Fruit fly (Drosophila melanogaster) whole organism, embryonic: Measurements from ENCODE around the gene H2.0.

ENCODE experiments used
- CG11504 ChIP-seq: fragments of 200-800 bp; sonication (Bioruptor generic); optimal IDR thresholded peaks from 3 replicates; lab custom pipeline; 2019; ENCODE audit warnings: missing biosample characterization, mild to moderate bottlenecking, missing genetic modification characterization, moderate library complexity
- CG14860 ChIP-seq: fragments of 200-800 bp; sonication (Bioruptor generic); IDR thresholded peaks from 3 replicates; pipeline ENCODE4 v1.3.6; 2022; ENCODE audit warnings: missing biosample characterization, missing genetic modification characterization; ENCODE audit not compliant: partially characterized antibody
- CG15514 ChIP-seq: fragments of 200-800 bp; sonication (Bioruptor generic); optimal IDR thresholded peaks from 3 replicates; lab custom pipeline; 2017; ENCODE audit warnings: missing biosample characterization, missing genetic modification characterization, mild to moderate bottlenecking, moderate library complexity, missing genetic modification reagents
- CG1603 ChIP-seq: fragments of 200-800 bp; sonication (Bioruptor generic); optimal IDR thresholded peaks from 2 replicates; lab custom pipeline; 2019; ENCODE audit warnings: missing biosample characterization, mild to moderate bottlenecking, missing genetic modification characterization, moderate library complexity
- CG16813 ChIP-seq: fragments of 200-800 bp; sonication (Bioruptor generic); IDR thresholded peaks from 3 replicates; pipeline ENCODE4 v1.3.6; 2022; ENCODE audit warnings: missing biosample characterization, missing genetic modification characterization; ENCODE audit not compliant: partially characterized antibody
- CG17612 ChIP-seq: fragments of 200-800 bp; sonication (Bioruptor generic); IDR thresholded peaks from 2 replicates; pipeline ENCODE4 v1.3.6; 2022; ENCODE audit warnings: missing biosample characterization, missing genetic modification characterization
- CG17829 ChIP-seq: fragments of 200-800 bp; optimal IDR thresholded peaks from 2 replicates; lab custom pipeline; 2019; ENCODE audit warnings: missing biosample characterization, mild to moderate bottlenecking, missing genetic modification characterization, moderate library complexity
- CG18764 ChIP-seq: fragments of 200-800 bp; sonication (Bioruptor generic); optimal IDR thresholded peaks from 3 replicates; lab custom pipeline; 2016; ENCODE audit warnings: missing biosample characterization, missing genetic modification characterization
- CG2712 ChIP-seq: fragments of 200-800 bp; optimal IDR thresholded peaks from 3 replicates; lab custom pipeline; 2019; ENCODE audit warnings: missing biosample characterization, mild to moderate bottlenecking, missing genetic modification characterization, moderate library complexity
- CG31224 ChIP-seq: fragments of 200-800 bp; sonication (Bioruptor generic); IDR thresholded peaks from 2 replicates; pipeline ENCODE4 v1.3.6; 2022; ENCODE audit warnings: missing biosample characterization, missing genetic modification characterization
- CG34224 ChIP-seq: fragments of 200-800 bp; sonication (Bioruptor generic); IDR thresholded peaks from 3 replicates; pipeline ENCODE4 v1.3.6; 2022; ENCODE audit warnings: missing biosample characterization, missing genetic modification characterization; ENCODE audit not compliant: partially characterized antibody
- CG34422 ChIP-seq: fragments of 200-800 bp; sonication (Bioruptor generic); IDR thresholded peaks from 3 replicates; pipeline ENCODE4 v1.3.6; 2022; ENCODE audit warnings: missing biosample characterization, missing genetic modification characterization
- CG3847 ChIP-seq: fragments of 200-800 bp; sonication (Bioruptor generic); IDR thresholded peaks from 2 replicates; pipeline ENCODE4 v1.3.6; 2022; ENCODE audit warnings: missing biosample characterization, missing genetic modification characterization
- CG4282 ChIP-seq: fragments of 200-800 bp; sonication (Bioruptor generic); optimal IDR thresholded peaks from 2 replicates; lab custom pipeline; 2016; ENCODE audit warnings: missing biosample characterization, missing genetic modification characterization
- CG43689 ChIP-seq: fragments of 200-800 bp; sonication (Bioruptor generic); IDR thresholded peaks from 2 replicates; pipeline ENCODE4 v1.3.6; 2022; ENCODE audit warnings: missing biosample characterization, missing genetic modification characterization
- CG4730 ChIP-seq: fragments of 200-800 bp; sonication (Bioruptor generic); IDR thresholded peaks from 2 replicates; pipeline ENCODE4 v1.3.6; 2022; ENCODE audit warnings: missing biosample characterization, missing genetic modification characterization
- CG4820 ChIP-seq: fragments of 200-800 bp; sonication (Bioruptor generic); optimal IDR thresholded peaks from 3 replicates; lab custom pipeline; 2016; ENCODE audit warnings: missing biosample characterization, missing genetic modification characterization
- CG9437 ChIP-seq: fragments of 200-800 bp; sonication (Bioruptor generic); optimal IDR thresholded peaks from 2 replicates; lab custom pipeline; 2018; ENCODE audit warnings: missing biosample characterization, mild to moderate bottlenecking, missing genetic modification characterization
- CG9817 ChIP-seq: fragments of 200-800 bp; sonication (Bioruptor generic); optimal IDR thresholded peaks from 2 replicates; lab custom pipeline; 2018; ENCODE audit warnings: missing biosample characterization, mild to moderate bottlenecking, missing genetic modification characterization, moderate library complexity
- CrebB ChIP-seq: fragments of 200-800 bp; sonication (Bioruptor generic); optimal IDR thresholded peaks from 3 replicates; lab custom pipeline; 2018; ENCODE audit warnings: missing biosample characterization, mild to moderate bottlenecking, missing genetic modification characterization
- Dll ChIP-seq: fragments of 200-800 bp; sonication (Bioruptor generic); IDR thresholded peaks from 4 replicates; pipeline ENCODE4 v1.3.6; 2022; ENCODE audit warnings: missing biosample characterization, missing genetic modification characterization; ENCODE audit not compliant: partially characterized antibody
- Ets65A ChIP-seq: fragments of 200-800 bp; sonication (Bioruptor generic); peaks from one replicate; lab custom pipeline; 2016; ENCODE audit warnings: missing biosample characterization, missing genetic modification characterization
- Hr39 ChIP-seq: fragments of >200 bp; optimal IDR thresholded peaks from 2 replicates; lab custom pipeline; 2017
- MESR4 ChIP-seq: fragments of 200-800 bp; sonication (Bioruptor generic); optimal IDR thresholded peaks from 2 replicates; lab custom pipeline; 2018; ENCODE audit warnings: missing biosample characterization, mild to moderate bottlenecking, missing genetic modification characterization, moderate library complexity
- Max ChIP-seq: fragments of 200-800 bp; sonication (Bioruptor generic); optimal IDR thresholded peaks from 2 replicates; lab custom pipeline; 2016; ENCODE audit warnings: missing biosample characterization, mild to moderate bottlenecking, missing genetic modification characterization
- Med ChIP-seq: fragments of 200-800 bp; sonication (Bioruptor generic); peaks from one replicate; lab custom pipeline; 2016; ENCODE audit warnings: missing biosample characterization, missing genetic modification characterization, mild to moderate bottlenecking, inconsistent platforms, moderate library complexity
- Mrtf ChIP-seq: fragments of 200-800 bp; sonication (Bioruptor generic); IDR thresholded peaks from 3 replicates; pipeline ENCODE4 v1.3.6; 2022; ENCODE audit warnings: missing biosample characterization, missing genetic modification characterization
- Optix ChIP-seq: fragments of 200-800 bp; sonication (Bioruptor generic); IDR thresholded peaks from 3 replicates; pipeline ENCODE4 v1.3.6; 2022; ENCODE audit warnings: missing biosample characterization, missing genetic modification characterization
- Rx ChIP-seq: fragments of 200-800 bp; sonication (Bioruptor generic); IDR thresholded peaks from 2 replicates; pipeline ENCODE4 v1.3.6; 2022; ENCODE audit warnings: missing biosample characterization, missing genetic modification characterization
- Sox102F ChIP-seq: fragments of 200-800 bp; sonication (Bioruptor generic); optimal IDR thresholded peaks from 2 replicates; lab custom pipeline; 2018; ENCODE audit warnings: missing biosample characterization, mild to moderate bottlenecking, missing genetic modification characterization, moderate library complexity
- Sry-δ ChIP-seq: fragments of 200-800 bp; sonication (Bioruptor generic); optimal IDR thresholded peaks from 2 replicates; lab custom pipeline; 2016; ENCODE audit warnings: missing biosample characterization, missing genetic modification characterization
- Tbp ChIP-seq: fragments of >200 bp; optimal IDR thresholded peaks from 2 replicates; lab custom pipeline; 2018; ENCODE audit warnings: missing biosample characterization, missing genetic modification characterization
- Xrp1 ChIP-seq: fragments of 200-800 bp; sonication (Bioruptor generic); IDR thresholded peaks from 2 replicates; pipeline ENCODE4 v1.3.6; 2022; ENCODE audit warnings: missing biosample characterization, missing genetic modification characterization
- YL-1 ChIP-seq: fragments of 200-800 bp; sonication (Bioruptor generic); optimal IDR thresholded peaks from 3 replicates; lab custom pipeline; 2017; ENCODE audit warnings: missing biosample characterization, mild to moderate bottlenecking, missing genetic modification characterization
- amos ChIP-seq: fragments of 200-800 bp; sonication (Bioruptor generic); IDR thresholded peaks from 2 replicates; pipeline ENCODE4 v1.3.6; 2022; ENCODE audit warnings: missing biosample characterization, missing genetic modification characterization; ENCODE audit not compliant: partially characterized antibody
- ap ChIP-seq: fragments of 200-800 bp; sonication (Bioruptor generic); IDR thresholded peaks from 2 replicates; pipeline ENCODE4 v1.3.6; 2022; ENCODE audit warnings: missing biosample characterization, missing genetic modification characterization
- ash1 ChIP-seq: fragments of 200-800 bp; sonication (Bioruptor generic); optimal IDR thresholded peaks from 2 replicates; lab custom pipeline; 2018; ENCODE audit warnings: missing biosample characterization, mild to moderate bottlenecking, missing genetic modification characterization
- bigmax ChIP-seq: fragments of 200-800 bp; sonication (Bioruptor generic); optimal IDR thresholded peaks from 2 replicates; lab custom pipeline; 2018; ENCODE audit warnings: missing biosample characterization, mild to moderate bottlenecking, missing genetic modification characterization
- danr ChIP-seq: fragments of 200-800 bp; sonication (Bioruptor generic); IDR thresholded peaks from 2 replicates; pipeline ENCODE4 v1.3.6; 2022; ENCODE audit warnings: missing biosample characterization, missing genetic modification characterization
- gfzf ChIP-seq: fragments of 200-800 bp; sonication (Bioruptor generic); optimal IDR thresholded peaks from 2 replicates; lab custom pipeline; 2016; ENCODE audit warnings: missing biosample characterization, mild to moderate bottlenecking, missing genetic modification characterization, moderate library complexity
- grau ChIP-seq: fragments of 200-800 bp; optimal IDR thresholded peaks from 3 replicates; lab custom pipeline; 2019; ENCODE audit warnings: missing biosample characterization, mild to moderate bottlenecking, missing genetic modification characterization, moderate library complexity
- gro ChIP-seq: fragments of 200-800 bp; sonication (Bioruptor generic); optimal IDR thresholded peaks from 2 replicates; lab custom pipeline; 2016; ENCODE audit warnings: missing biosample characterization, missing genetic modification characterization
- knrl ChIP-seq: fragments of 200-800 bp; sonication (Bioruptor generic); IDR thresholded peaks from 3 replicates; pipeline ENCODE4 v1.3.6; 2022; ENCODE audit warnings: missing biosample characterization, missing genetic modification characterization; ENCODE audit not compliant: partially characterized antibody
- odd ChIP-seq: fragments of 200-800 bp; sonication (Bioruptor generic); optimal IDR thresholded peaks from 2 replicates; lab custom pipeline; 2017; ENCODE audit warnings: missing biosample characterization, mild to moderate bottlenecking, missing genetic modification characterization
- org-1 ChIP-seq: fragments of 200-800 bp; sonication (Bioruptor generic); optimal IDR thresholded peaks from 2 replicates; lab custom pipeline; 2017; ENCODE audit warnings: missing biosample characterization, missing genetic modification characterization
- peb ChIP-seq: fragments of 200-800 bp; sonication (Bioruptor generic); IDR thresholded peaks from 2 replicates; pipeline ENCODE4 v1.3.6; 2022; ENCODE audit warnings: missing biosample characterization, missing genetic modification characterization
- pzg ChIP-seq: fragments of 200-800 bp; sonication (Bioruptor generic); optimal IDR thresholded peaks from 3 replicates; lab custom pipeline; 2018; ENCODE audit warnings: missing biosample characterization, mild to moderate bottlenecking, missing genetic modification characterization, moderate library complexity
- stwl ChIP-seq: fragments of 200-800 bp; sonication (Bioruptor generic); optimal IDR thresholded peaks from 3 replicates; lab custom pipeline; 2018; ENCODE audit warnings: missing biosample characterization, mild to moderate bottlenecking, missing genetic modification characterization, moderate library complexity
- tna ChIP-seq: fragments of 200-800 bp; sonication (Bioruptor generic); IDR thresholded peaks from 2 replicates; pipeline ENCODE4 v1.3.6; 2022; ENCODE audit warnings: missing biosample characterization, missing genetic modification characterization; ENCODE audit not compliant: partially characterized antibody
- trem ChIP-seq: fragments of 200-800 bp; optimal IDR thresholded peaks from 3 replicates; lab custom pipeline; 2019; ENCODE audit warnings: missing biosample characterization, mild to moderate bottlenecking, missing genetic modification characterization, moderate library complexity

H2.0 gene

DNA sequence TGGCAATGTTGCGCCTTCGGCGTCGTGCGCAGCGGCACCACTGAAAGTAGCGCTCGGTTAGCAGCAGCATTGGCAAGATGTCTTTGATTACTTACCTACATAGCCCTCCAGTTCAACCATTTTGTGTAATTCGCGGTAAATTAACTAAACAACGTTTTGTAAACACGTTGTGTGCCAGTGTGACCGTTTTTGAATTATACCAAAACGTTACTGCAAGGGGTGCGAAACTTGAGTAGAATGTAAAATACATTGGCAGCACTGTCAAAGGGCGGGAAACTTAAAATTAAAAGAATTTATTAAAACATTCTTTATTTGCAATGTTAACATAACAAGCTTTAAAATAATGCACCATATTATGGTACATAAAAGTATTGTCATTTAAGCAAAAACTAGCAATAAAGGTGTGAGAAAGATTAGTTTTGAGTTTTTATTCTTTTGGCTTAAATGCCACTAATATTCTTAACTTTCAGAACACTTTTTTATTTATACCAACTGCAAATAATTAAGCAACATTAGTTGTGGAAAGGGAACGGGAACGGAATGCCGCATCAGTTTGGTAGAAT is 5.2 kb upstream of the H2.0 start, which contains the start of gene CG9107 (continued):
- TF ChIP-seq CG3847 (GFP tag; lab: Robert Waterston, UW) (peak; percentile 24; the same call in 1 of the 2 replicates), CG1603 (tag; lab: Kevin White, UChicago) (peak; percentile 71), peb (GFP tag; lab: Robert Waterston, UW) (no peak), CG18764 (GFP tag; lab: Kevin White, UChicago) (no peak), CG11504 (tag; lab: Kevin White, UChicago) (peak; percentile 0), CG34224 (GFP tag; lab: Robert Waterston, UW) (0 out of 3 replicates have a peak, but pooled peaks have one; percentile 16), amos (GFP tag; lab: Robert Waterston, UW) (peak; percentile 18; the same call in 1 of the 2 replicates), CG43689 (GFP tag; lab: Robert Waterston, UW) (no peak), pzg (GFP tag; lab: Kevin White, UChicago) (peak; percentile 92), CG9437 (GFP tag; lab: Kevin White, UChicago) (peak; percentile 90), tna (GFP tag; lab: Robert Waterston, UW) (no peak), CG4730 (GFP tag; lab: Robert Waterston, UW) (no peak), Sry-δ (peak; percentile 18), CG4820 (GFP tag; lab: Kevin White, UChicago) (no peak), Rx (GFP tag; lab: Robert Waterston, UW) (no peak), Sox102F (GFP tag; lab: Kevin White, UChicago) (no peak), CG15514 (peak; percentile 39), Med (GFP tag; lab: Kevin White, UChicago) (peak; percentile 44), Dll (GFP tag; lab: Robert Waterston, UW) (peak; percentile 37; the same call in 1 of the 4 replicates), bigmax (no peak), stwl (tag; lab: Kevin White, UChicago) (peak; percentile 81), CG4282 (GFP tag; lab: Kevin White, UChicago) (no peak), CG34422 (GFP tag; lab: Robert Waterston, UW) (0 out of 3 replicates have a peak, but pooled peaks have one; percentile 38), CG2712 (tag; lab: Kevin White, UChicago) (peak; percentile 6), danr (GFP tag; lab: Robert Waterston, UW) (no peak), Hr39 (no peak), ash1 (GFP tag; lab: Kevin White, UChicago) (no peak), grau (tag; lab: Kevin White, UChicago) (no peak), Tbp (GFP tag; lab: Kevin White, UChicago) (no peak), CG31224 (no peak), gro (no peak), org-1 (no peak), CrebB (tag; lab: Kevin White, UChicago) (no peak), YL-1 (GFP tag; lab: Kevin White, UChicago) (peak; percentile 25), CG17612 (GFP tag; lab: Robert Waterston, UW) (no peak), MESR4 (GFP tag; lab: Kevin White, UChicago) (peak; percentile 39), CG9817 (no peak), knrl (GFP tag; lab: Robert Waterston, UW) (peak; percentile 43; the same call in 1 of the 3 replicates), gfzf (peak; percentile 86), Mrtf (no peak), Ets65A (GFP tag; lab: Kevin White, UChicago) (peak; percentile 69), Max (peak; percentile 47), CG17829 (tag; lab: Kevin White, UChicago) (peak; percentile 36), CG14860 (GFP tag; lab: Robert Waterston, UW) (0 out of 3 replicates have a peak, but pooled peaks have one; percentile 11), Optix (no peak), Xrp1 (GFP tag; lab: Robert Waterston, UW) (0 out of 2 replicates have a peak, but pooled peaks have one; percentile 31), ap (GFP tag; lab: Robert Waterston, UW) (no peak), trem (tag; lab: Kevin White, UChicago) (peak; percentile 90), CG16813 (GFP tag; lab: Robert Waterston, UW) (no peak), odd (GFP tag; lab: Kevin White, UChicago) (no peak)
